Worm (Caenorhabditis elegans) whole organism, midembryonic: ENCODE results near the gene srg-58.

ENCODE experiments used
- cog-1 ChIP-seq: sonication (generic microtip); optimal IDR thresholded peaks from 2 replicates; lab custom pipeline; 2016; ENCODE audit warnings: missing genetic modification characterization, missing compliant biosample characterization
- flt-1 ChIP-seq: fragments of 200-800 bp; sonication (Bioruptor generic); IDR thresholded peaks from 2 replicates; pipeline ENCODE4 v1.3.6; 2022; ENCODE audit warnings: missing genetic modification characterization, missing compliant biosample characterization
- klf-2 ChIP-seq: fragments of 200-800 bp; sonication (Bioruptor generic); conservative IDR thresholded peaks from 2 replicates; pipeline ENCODE4 v1.3.6; 2022; ENCODE audit warnings: missing genetic modification reagents, missing genetic modification characterization, missing compliant biosample characterization
- med-1 ChIP-seq: sonication (generic microtip); optimal IDR thresholded peaks from 2 replicates; lab custom pipeline; 2017; ENCODE audit warnings: missing genetic modification characterization, mild to moderate bottlenecking, missing compliant biosample characterization, antibody characterized with exemption, missing genetic modification reagents; ENCODE audit not compliant: insufficient read depth
- ref-1 ChIP-seq: fragments of 200-800 bp; sonication (Bioruptor generic); conservative IDR thresholded peaks from 2 replicates; pipeline ENCODE4 v1.3.6; 2022; ENCODE audit warnings: missing genetic modification reagents, missing genetic modification characterization, missing compliant biosample characterization
- tab-1 ChIP-seq: fragments of 200-800 bp; sonication (Bioruptor generic); IDR thresholded peaks from 2 replicates; pipeline ENCODE4 v1.3.6; 2022; ENCODE audit warnings: missing genetic modification characterization, missing compliant biosample characterization
- ztf-23 ChIP-seq: fragments of 200-800 bp; sonication (Bioruptor generic); IDR thresholded peaks from 2 replicates; pipeline ENCODE4 v1.3.6; 2022; ENCODE audit warnings: missing genetic modification reagents, missing genetic modification characterization, missing compliant biosample characterization
- ztf-29 ChIP-seq: fragments of 200-800 bp; sonication (Bioruptor generic); IDR thresholded peaks from 2 replicates; pipeline ENCODE4 v1.3.6; 2022; ENCODE audit warnings: missing genetic modification reagents, missing genetic modification characterization, missing compliant biosample characterization

DNA sequence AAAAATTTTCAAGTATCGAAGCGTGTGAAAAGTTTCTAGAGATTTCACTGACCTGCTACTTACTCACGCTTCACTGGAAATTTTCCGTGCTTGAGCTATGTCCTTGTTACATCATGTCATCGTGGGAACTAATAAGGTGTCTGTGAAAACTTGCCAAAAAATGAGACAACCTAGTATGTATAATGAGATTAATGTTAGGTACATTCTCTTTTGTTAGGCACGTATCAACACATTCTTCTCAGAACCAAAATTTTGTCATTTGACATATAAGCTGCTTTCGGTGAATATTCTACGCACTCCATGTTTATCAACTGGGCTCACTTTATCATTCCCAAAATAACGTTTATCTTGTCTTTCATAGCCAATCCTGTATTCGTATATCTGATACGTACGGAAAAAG, 14.7 kb upstream of the srg-58 start, which contains the start of gene srj-18:
- TF ChIP-seq tab-1, result no peak
- TF ChIP-seq flt-1 (GFP tag; lab: Robert Waterston, UW), result no peak
- no peak for TF ChIP-seq klf-2
- no peak for TF ChIP-seq cog-1 (tag; lab: Kevin White, UChicago)
- TF ChIP-seq ref-1, result no peak
- TF ChIP-seq ztf-29 (GFP tag; lab: Robert Waterston, UW), result no peak
- no peak for TF ChIP-seq med-1
- TF ChIP-seq ztf-23 (GFP tag; lab: Robert Waterston, UW), result no peak
